Fruit fly (Drosophila melanogaster): ENCODE measurements around the gene boi.

Gene boi

dm6 chrX:2443798-2444197, 26.0 kb downstream of the boi start, which contains the start of gene tko (continued):
- TF ChIP-seq Sry-β (GFP tag; optimal IDR thresholded peaks at IDR 0.05) (no peak), cas (GFP tag; IDR thresholded peaks at IDR 0.05) (no peak), CG8765 (GFP tag; IDR thresholded peaks at IDR 0.05) (no peak), CG10979 (tag; optimal IDR thresholded peaks at IDR 0.05) (peak; percentile 9), corto (GFP tag; optimal IDR thresholded peaks at IDR 0.05) (no peak), Spps (tag; optimal IDR thresholded peaks at IDR 0.05) (no peak), trem (tag; optimal IDR thresholded peaks at IDR 0.05) (peak; percentile 85), CG11723 (GFP tag; optimal IDR thresholded peaks at IDR 0.05) (no peak), CG3838 (GFP tag; optimal IDR thresholded peaks at IDR 0.05) (no peak), CG3163 (GFP tag; optimal IDR thresholded peaks at IDR 0.05) (no peak), rib (GFP tag; IDR thresholded peaks at IDR 0.05) (no peak), Dref (GFP tag; IDR thresholded peaks at IDR 0.05) (peak; percentile 67), da (GFP tag; optimal IDR thresholded peaks at IDR 0.05) (no peak), seq (GFP tag; IDR thresholded peaks at IDR 0.05) (no peak), Dp (GFP tag; optimal IDR thresholded peaks at IDR 0.05) (peak; percentile 91), trh (GFP tag; optimal IDR thresholded peaks at IDR 0.05) (no peak), BtbVII (GFP tag; optimal IDR thresholded peaks at IDR 0.05) (no peak), CG13894 (tag; optimal IDR thresholded peaks at IDR 0.05) (no peak), dan (GFP tag; IDR thresholded peaks at IDR 0.05) (no peak), Opbp (GFP tag; IDR thresholded peaks at IDR 0.05; ENCODE audit: partially characterized antibody) (peak; percentile 97), CG31388 (GFP tag; optimal IDR thresholded peaks at IDR 0.05) (no peak), CG33557 (GFP tag; optimal IDR thresholded peaks at IDR 0.05) (no peak), al (GFP tag; IDR thresholded peaks at IDR 0.05) (no peak), Stat92E (GFP tag; optimal IDR thresholded peaks at IDR 0.05) (peak in 1 of 3 experiments; percentile 47), Lim3 (GFP tag; IDR thresholded peaks at IDR 0.05) (no peak), Hr78 (GFP tag; optimal IDR thresholded peaks at IDR 0.05) (no peak), CG32532 (GFP tag; IDR thresholded peaks at IDR 0.05) (no peak), ERR (GFP tag; optimal IDR thresholded peaks at IDR 0.05) (no peak), CG12236 (GFP tag; optimal IDR thresholded peaks at IDR 0.05) (no peak), CG7963 (GFP tag; IDR thresholded peaks at IDR 0.05; ENCODE audit: partially characterized antibody) (peak; percentile 90), D (optimal IDR thresholded peaks at IDR 0.05) (no peak), D (GFP tag; optimal IDR thresholded peaks at IDR 0.05) (no peak), CG18476 (GFP tag; optimal IDR thresholded peaks at IDR 0.05) (no peak), pan (optimal IDR thresholded peaks at IDR 0.05) (no peak), pan (GFP tag; optimal IDR thresholded peaks at IDR 0.05 in 1 of 2, IDR thresholded peaks at IDR 0.05 in 1 of 2) (peak in 1 of 2 experiments; percentile 32), Hey (tag; optimal IDR thresholded peaks at IDR 0.05) (no peak), ac (GFP tag; optimal IDR thresholded peaks at IDR 0.05) (no peak), CG7745 (tag; optimal IDR thresholded peaks at IDR 0.05) (no peak), Hr39 (optimal IDR thresholded peaks at IDR 0.05) (no peak), zfh2 (GFP tag; optimal IDR thresholded peaks at IDR 0.05) (peak; percentile 32), twi (tag; optimal IDR thresholded peaks at IDR 0.05) (no peak), H15 (GFP tag; IDR thresholded peaks at IDR 0.05) (no peak), az2 (GFP tag; optimal IDR thresholded peaks at IDR 0.05) (no peak), vvl (GFP tag; IDR thresholded peaks at IDR 0.05) (peak; percentile 59; the same call in 1 of the 2 replicates), CG4404 (GFP tag; IDR thresholded peaks at IDR 0.05) (no peak), ATbp (GFP tag; optimal IDR thresholded peaks at IDR 0.05) (no peak), BEAF-32 (GFP tag; optimal IDR thresholded peaks at IDR 0.05) (peak; percentile 98), CG32772 (GFP tag; IDR thresholded peaks at IDR 0.05) (no peak), Sry-δ (GFP tag; optimal IDR thresholded peaks at IDR 0.05) (peak; percentile 99), CG15696 (tag; optimal IDR thresholded peaks at IDR 0.05) (no peak), Mrtf (GFP tag; IDR thresholded peaks at IDR 0.05) (no peak), lbe (GFP tag; optimal IDR thresholded peaks at IDR 0.05) (no peak)

Data from whole organism, embryonic.